Fruit fly (Drosophila melanogaster) whole organism, prepupa: Measurements from ENCODE around the gene Rrp45.

ENCODE experiments used
- Blimp-1 ChIP-seq: fragments of 200-800 bp; sonication (Bioruptor generic); optimal IDR thresholded peaks from 3 replicates; lab custom pipeline; 2017; ENCODE audit warnings: missing biosample characterization, missing genetic modification characterization, mild to moderate bottlenecking, moderate library complexity, missing genetic modification reagents
- CG10669 ChIP-seq: fragments of 200-800 bp; sonication (Bioruptor generic); optimal IDR thresholded peaks from 3 replicates; lab custom pipeline; 2018; ENCODE audit warnings: missing biosample characterization, mild to moderate bottlenecking, missing genetic modification characterization, moderate library complexity
- CG11762 ChIP-seq: fragments of 200-800 bp; sonication (Bioruptor generic); optimal IDR thresholded peaks from 3 replicates; lab custom pipeline; 2016; ENCODE audit warnings: missing biosample characterization, missing genetic modification characterization; ENCODE audit not compliant: insufficient read depth
- CG1621 ChIP-seq: fragments of 200-800 bp; sonication (Bioruptor generic); optimal IDR thresholded peaks from 3 replicates; lab custom pipeline; 2018; ENCODE audit warnings: missing biosample characterization, mild to moderate bottlenecking, missing genetic modification characterization
- CG16779 ChIP-seq: fragments of 200-800 bp; sonication (Bioruptor generic); optimal IDR thresholded peaks from 3 replicates; lab custom pipeline; 2017; ENCODE audit warnings: missing biosample characterization, mild to moderate bottlenecking, missing genetic modification characterization
- CG3032 ChIP-seq: fragments of 200-800 bp; optimal IDR thresholded peaks from 2 replicates; lab custom pipeline; 2019; ENCODE audit warnings: missing biosample characterization, mild to moderate bottlenecking, missing genetic modification characterization, moderate library complexity
- CG31627 ChIP-seq: fragments of 200-800 bp; sonication (Bioruptor generic); optimal IDR thresholded peaks from 3 replicates; lab custom pipeline; 2016; ENCODE audit warnings: missing biosample characterization, missing genetic modification characterization
- CG32006 ChIP-seq: fragments of 200-800 bp; sonication (Bioruptor generic); optimal IDR thresholded peaks from 3 replicates; lab custom pipeline; 2017; ENCODE audit warnings: missing biosample characterization, mild to moderate bottlenecking, missing genetic modification characterization
- CG34406 ChIP-seq: fragments of 200-800 bp; sonication (Bioruptor generic); optimal IDR thresholded peaks from 3 replicates; lab custom pipeline; 2016; ENCODE audit warnings: missing biosample characterization, missing genetic modification characterization
- CG3919 ChIP-seq: fragments of 200-800 bp; sonication (Bioruptor generic); optimal IDR thresholded peaks from 3 replicates; lab custom pipeline; 2016; ENCODE audit warnings: missing biosample characterization, missing genetic modification characterization
- CG4318 ChIP-seq: fragments of 200-800 bp; sonication (Bioruptor generic); optimal IDR thresholded peaks from 3 replicates; lab custom pipeline; 2017; ENCODE audit warnings: missing biosample characterization, mild to moderate bottlenecking, missing genetic modification characterization
- CG6276 ChIP-seq: fragments of 200-800 bp; sonication (Bioruptor generic); optimal IDR thresholded peaks from 2 replicates; lab custom pipeline; 2017; ENCODE audit warnings: missing biosample characterization, mild to moderate bottlenecking, missing genetic modification characterization
- CG6854 ChIP-seq: fragments of 200-800 bp; sonication (Bioruptor generic); optimal IDR thresholded peaks from 2 replicates; lab custom pipeline; 2017; ENCODE audit warnings: missing biosample characterization, mild to moderate bottlenecking, missing genetic modification characterization
- CG7368 ChIP-seq: fragments of 200-800 bp; sonication (Bioruptor generic); optimal IDR thresholded peaks from 3 replicates; lab custom pipeline; 2016; ENCODE audit warnings: missing biosample characterization, missing genetic modification characterization
- CG8119 ChIP-seq: fragments of 200-800 bp; sonication (Bioruptor generic); IDR thresholded peaks from 3 replicates; pipeline ENCODE4 v1.3.6; 2022; ENCODE audit warnings: missing biosample characterization, missing genetic modification characterization
- CG8319 ChIP-seq: fragments of 200-800 bp; sonication (Bioruptor generic); optimal IDR thresholded peaks from 3 replicates; lab custom pipeline; 2016; ENCODE audit warnings: missing biosample characterization, missing genetic modification characterization
- CG9139 ChIP-seq: fragments of 200-800 bp; sonication (Bioruptor generic); optimal IDR thresholded peaks from 3 replicates; lab custom pipeline; 2017; ENCODE audit warnings: missing biosample characterization, mild to moderate bottlenecking, missing genetic modification characterization
- Eip75B ChIP-seq: fragments of 200-800 bp; sonication (Bioruptor generic); optimal IDR thresholded peaks from 3 replicates; lab custom pipeline; 2016; ENCODE audit warnings: missing biosample characterization, missing genetic modification characterization
- Eip78C ChIP-seq: fragments of 200-800 bp; sonication (Bioruptor generic); peaks from one replicate; lab custom pipeline; 2016; ENCODE audit warnings: missing biosample characterization, missing genetic modification characterization
- Eip93F ChIP-seq: fragments of 200-800 bp; sonication (Bioruptor generic); optimal IDR thresholded peaks from 2 replicates; lab custom pipeline; 2016; ENCODE audit warnings: missing biosample characterization, mild to moderate bottlenecking, missing genetic modification characterization
- Ets21C ChIP-seq: fragments of 200-800 bp; sonication (Bioruptor generic); optimal IDR thresholded peaks from 3 replicates; lab custom pipeline; 2016; ENCODE audit warnings: missing biosample characterization, missing genetic modification characterization
- Ets96B ChIP-seq: fragments of 200-800 bp; optimal IDR thresholded peaks from 2 replicates; lab custom pipeline; 2019; ENCODE audit warnings: missing biosample characterization, mild to moderate bottlenecking, missing genetic modification characterization, moderate library complexity
- Gug ChIP-seq: fragments of 200-800 bp; sonication (Bioruptor generic); IDR thresholded peaks from 2 replicates; pipeline ENCODE4 v1.3.6; 2022; ENCODE audit warnings: missing biosample characterization, missing genetic modification characterization
- Hr39 ChIP-seq: fragments of 200-800 bp; sonication (Bioruptor generic); optimal IDR thresholded peaks from 2 replicates; lab custom pipeline; 2016; ENCODE audit warnings: missing biosample characterization, missing genetic modification characterization
- Hr4 ChIP-seq: fragments of 200-800 bp; sonication (Bioruptor generic); optimal IDR thresholded peaks from 3 replicates; lab custom pipeline; 2016; ENCODE audit warnings: missing biosample characterization, missing genetic modification characterization
- OdsH ChIP-seq: fragments of 200-800 bp; sonication (Bioruptor generic); optimal IDR thresholded peaks from 3 replicates; lab custom pipeline; 2016; ENCODE audit warnings: missing biosample characterization, missing genetic modification characterization
- Smox ChIP-seq: fragments of 200-800 bp; sonication (Bioruptor generic); optimal IDR thresholded peaks from 3 replicates; lab custom pipeline; 2016; ENCODE audit warnings: missing biosample characterization, missing genetic modification characterization
- Sox102F ChIP-seq: fragments of 200-800 bp; sonication (Bioruptor generic); optimal IDR thresholded peaks from 2 replicates; lab custom pipeline; 2016; ENCODE audit warnings: missing biosample characterization, mild to moderate bottlenecking, missing genetic modification characterization
- Sox14 ChIP-seq: fragments of 200-800 bp; sonication (Bioruptor generic); optimal IDR thresholded peaks from 3 replicates; lab custom pipeline; 2016; ENCODE audit warnings: missing biosample characterization, missing genetic modification characterization
- Sox15 ChIP-seq: fragments of 200-800 bp; sonication (Bioruptor generic); optimal IDR thresholded peaks from 3 replicates; lab custom pipeline; 2016; ENCODE audit warnings: missing biosample characterization, missing genetic modification characterization
- achi ChIP-seq: fragments of 200-800 bp; sonication (Bioruptor generic); optimal IDR thresholded peaks from 3 replicates; lab custom pipeline; 2016; ENCODE audit warnings: missing biosample characterization, missing genetic modification characterization
- cyc ChIP-seq: fragments of 200-800 bp; sonication (Bioruptor generic); optimal IDR thresholded peaks from 3 replicates; lab custom pipeline; 2016; ENCODE audit warnings: missing biosample characterization, missing genetic modification characterization
- eg ChIP-seq: fragments of 200-800 bp; sonication (Bioruptor generic); IDR thresholded peaks from 3 replicates; pipeline ENCODE4 v1.3.6; 2022; ENCODE audit warnings: missing biosample characterization, missing genetic modification characterization
- esn ChIP-seq: fragments of 200-800 bp; sonication (Bioruptor generic); optimal IDR thresholded peaks from 2 replicates; lab custom pipeline; 2016; ENCODE audit warnings: missing biosample characterization, mild to moderate bottlenecking, missing genetic modification characterization, moderate library complexity
- fd59A ChIP-seq: fragments of 200-800 bp; sonication (Bioruptor generic); optimal IDR thresholded peaks from 2 replicates; lab custom pipeline; 2017; ENCODE audit warnings: missing biosample characterization, mild to moderate bottlenecking, missing genetic modification characterization, missing genetic modification reagents
- fkh ChIP-seq: fragments of 200-800 bp; sonication (Bioruptor generic); optimal IDR thresholded peaks from 3 replicates; lab custom pipeline; 2017; ENCODE audit warnings: missing biosample characterization, mild to moderate bottlenecking, missing genetic modification characterization, moderate library complexity
- lz ChIP-seq: fragments of 200-800 bp; sonication (Bioruptor generic); optimal IDR thresholded peaks from 3 replicates; lab custom pipeline; 2016; ENCODE audit warnings: missing biosample characterization, missing genetic modification characterization
- net ChIP-seq: fragments of 200-800 bp; sonication (Bioruptor generic); optimal IDR thresholded peaks from 3 replicates; lab custom pipeline; 2016; ENCODE audit warnings: missing biosample characterization, missing genetic modification characterization
- pdm3 ChIP-seq: fragments of 200-800 bp; sonication (Bioruptor generic); optimal IDR thresholded peaks from 3 replicates; lab custom pipeline; 2016; ENCODE audit warnings: missing biosample characterization, missing genetic modification characterization
- ss ChIP-seq, 2 experiments: fragments of 200-800 bp; sonication (Bioruptor generic); optimal IDR thresholded peaks; 2 replicates in 1 of 2; 3 replicates in 1 of 2; lab custom pipeline; 2017 to 2018; ENCODE audit warnings: mild to moderate bottlenecking in 2 of 2, missing biosample characterization in 2 of 2, missing genetic modification characterization in 2 of 2, moderate library complexity in 1 of 2
- topi ChIP-seq: fragments of 200-800 bp; sonication (Bioruptor generic); optimal IDR thresholded peaks from 3 replicates; lab custom pipeline; 2016; ENCODE audit warnings: missing biosample characterization, missing genetic modification characterization

Rrp45 gene

dm6 chrX:16786860-16787415, 4.1 kb downstream of the Rrp45 start, which contains the start of the genes CG9609 and Sap30:
Gene CG9609, minus strand, starts transcription at chrX:16787008.
Gene Sap30, plus strand, starts transcription at chrX:16787283.
- TF ChIP-seq CG1621 (no peak), CG31627 (GFP tag; lab: Kevin White, UChicago) (no peak), esn (GFP tag; lab: Kevin White, UChicago) (peak; percentile 15), Eip78C (GFP tag; lab: Kevin White, UChicago) (peak; percentile 49), CG32006 (no peak), Smox (GFP tag; lab: Kevin White, UChicago) (no peak)

dm6 chrX:16783743-16784142, 7.3 kb downstream of the Rrp45 start, which contains the start of gene mRpL22:
Gene mRpL22, plus strand, starts transcription at chrX:16783933.
- TF ChIP-seq CG10669 (no peak), CG1621 (peak; percentile 90)

- TF ChIP-seq pdm3 (GFP tag; lab: Kevin White, UChicago) = no peak
- peak; percentile 48 for TF ChIP-seq Eip78C (GFP tag; lab: Kevin White, UChicago)
Observed at dm6 chrX:16783141-16783715, 7.8 kb downstream of the Rrp45 start, which contains the start of gene if. Gene if, minus strand, starts transcription at chrX:16783434.

- no peak for TF ChIP-seq Sox15 (GFP tag; lab: Kevin White, UChicago)
- peak; percentile 5 for TF ChIP-seq CG3032 (tag; lab: Kevin White, UChicago)
- TF ChIP-seq Ets96B = no peak
- TF ChIP-seq CG32006 = peak; percentile 64
- TF ChIP-seq fd59A (GFP tag; lab: Kevin White, UChicago) = no peak
- TF ChIP-seq CG8319 (GFP tag; lab: Kevin White, UChicago) = no peak
- TF ChIP-seq Hr4 (GFP tag; lab: Kevin White, UChicago) = peak; percentile 68
- peak; percentile 53 for TF ChIP-seq achi (GFP tag; lab: Kevin White, UChicago)
- peak; percentile 60 for TF ChIP-seq OdsH
- TF ChIP-seq topi (GFP tag; lab: Kevin White, UChicago) = no peak
- peak; percentile 65 for TF ChIP-seq CG8119 (GFP tag; lab: Robert Waterston, UW)
- peak; percentile 7 for TF ChIP-seq esn (GFP tag; lab: Kevin White, UChicago)
- TF ChIP-seq Gug = peak; percentile 53; the same call in 1 of the 2 replicates
- TF ChIP-seq Smox (GFP tag; lab: Kevin White, UChicago) = no peak
- peak; percentile 31 for TF ChIP-seq CG3919 (GFP tag; lab: Kevin White, UChicago)
- peak; percentile 19 for TF ChIP-seq CG6276 (GFP tag; lab: Kevin White, UChicago)
- peak; percentile 20 for TF ChIP-seq CG7368 (GFP tag; lab: Kevin White, UChicago)
- TF ChIP-seq Eip75B = no peak
- TF ChIP-seq CG4318 = no peak
- no peak for TF ChIP-seq Sox102F (GFP tag; lab: Kevin White, UChicago)
- TF ChIP-seq CG11762 (GFP tag; lab: Kevin White, UChicago) = peak; percentile 52
- no peak for TF ChIP-seq CG6854 (GFP tag; lab: Kevin White, UChicago)
- TF ChIP-seq CG10669 = peak; percentile 22
- peak; percentile 51 for TF ChIP-seq net
- no peak for TF ChIP-seq CG1621
- no peak for TF ChIP-seq Eip93F (GFP tag; lab: Kevin White, UChicago)
- TF ChIP-seq Hr39 (GFP tag; lab: Kevin White, UChicago) = no peak
- TF ChIP-seq Blimp-1 (GFP tag; lab: Kevin White, UChicago) = no peak
- no peak for TF ChIP-seq CG16779 (tag; lab: Kevin White, UChicago)
- TF ChIP-seq ss (GFP tag; optimal IDR thresholded peaks at IDR 0.05; lab: Kevin White, UChicago) = no peak
- TF ChIP-seq Sox14 (GFP tag; lab: Kevin White, UChicago) = peak; percentile 14
- TF ChIP-seq pdm3 (GFP tag; lab: Kevin White, UChicago) = peak; percentile 38
- peak; percentile 55 for TF ChIP-seq fkh (GFP tag; lab: Kevin White, UChicago)
- peak; percentile 6 for TF ChIP-seq cyc (GFP tag; lab: Kevin White, UChicago)
- TF ChIP-seq CG9139 (GFP tag; lab: Kevin White, UChicago) = no peak
- TF ChIP-seq lz = no peak
- TF ChIP-seq CG34406 (GFP tag; lab: Kevin White, UChicago) = no peak
- TF ChIP-seq Ets21C (GFP tag; lab: Kevin White, UChicago) = no peak
- peak; percentile 72 for TF ChIP-seq eg (GFP tag; lab: Robert Waterston, UW)
Observed at dm6 chrX:16782175-16782916, 8.7 kb downstream of the Rrp45 start.
